Fruit fly (Drosophila melanogaster): Measurements from ENCODE around the gene Hira.

Hira gene

dm6 chrX:7700239-7700793 lies 21.6 kb upstream of the Hira start (continued):
- TF ChIP-seq CG32772 (GFP tag; IDR thresholded peaks at IDR 0.05) (peak; percentile 93), lilli (GFP tag; optimal IDR thresholded peaks at IDR 0.05) (peak; percentile 86), lmd (GFP tag; IDR thresholded peaks at IDR 0.05) (peak; percentile 96), unpg (GFP tag; optimal IDR thresholded peaks at IDR 0.05) (peak; percentile 92), tin (GFP tag; optimal IDR thresholded peaks at IDR 0.05) (peak; percentile 93), fd3F (GFP tag; optimal IDR thresholded peaks at IDR 0.05) (peak; percentile 88), mam (GFP tag; optimal IDR thresholded peaks at IDR 0.05) (peak; percentile 89), Hmr (GFP tag; optimal IDR thresholded peaks at IDR 0.05) (peak; percentile 85), CG18764 (GFP tag; optimal IDR thresholded peaks at IDR 0.05) (peak; percentile 84), CG18262 (tag; optimal IDR thresholded peaks at IDR 0.05) (peak; percentile 82), CG6813 (GFP tag; optimal IDR thresholded peaks at IDR 0.05) (peak; percentile 81), jumu (GFP tag; optimal IDR thresholded peaks at IDR 0.05) (peak; percentile 83), btn (GFP tag; optimal IDR thresholded peaks at IDR 0.05) (peak; percentile 87), Fer3 (tag; optimal IDR thresholded peaks at IDR 0.05) (peak; percentile 94), ken (GFP tag; IDR thresholded peaks at IDR 0.05) (peak; percentile 96), BtbVII (GFP tag; optimal IDR thresholded peaks at IDR 0.05) (peak; percentile 87), CG11723 (GFP tag; optimal IDR thresholded peaks at IDR 0.05) (peak; percentile 83), sens (GFP tag) (peak; percentile 94), CoRest (tag; optimal IDR thresholded peaks at IDR 0.05) (peak; percentile 92), CG17612 (GFP tag; IDR thresholded peaks at IDR 0.05) (peak; percentile 84), hb (GFP tag; IDR thresholded peaks at IDR 0.05; ENCODE audit: partially characterized antibody) (no peak), CG42726 (GFP tag; IDR thresholded peaks at IDR 0.05; ENCODE audit: partially characterized antibody) (no peak), al (GFP tag; IDR thresholded peaks at IDR 0.05) (peak; percentile 90), mld (GFP tag; IDR thresholded peaks at IDR 0.05; ENCODE audit: partially characterized antibody) (no peak), cas (GFP tag; IDR thresholded peaks at IDR 0.05) (peak; percentile 80), tap (tag; optimal IDR thresholded peaks at IDR 0.05) (peak; percentile 93), phol (tag; optimal IDR thresholded peaks at IDR 0.05) (peak; percentile 89), CG4328 (GFP tag; optimal IDR thresholded peaks at IDR 0.05) (peak; percentile 80), Usf (GFP tag; optimal IDR thresholded peaks at IDR 0.05) (peak; percentile 82), sug (tag; optimal IDR thresholded peaks at IDR 0.05) (peak; percentile 88), CG10321 (GFP tag; IDR thresholded peaks at IDR 0.05) (peak; percentile 76), CG11560 (tag; IDR thresholded peaks at IDR 0.05) (peak; percentile 81; the same call in 2 of the 3 replicates), CG10654 (GFP tag; optimal IDR thresholded peaks at IDR 0.05) (peak; percentile 95), CG33213 (GFP tag; optimal IDR thresholded peaks at IDR 0.05) (peak; percentile 70), wek (GFP tag; optimal IDR thresholded peaks at IDR 0.05) (peak; percentile 83), CG2678 (tag; optimal IDR thresholded peaks at IDR 0.05) (peak; percentile 90), CG2129 (GFP tag; IDR thresholded peaks at IDR 0.05; ENCODE audit: partially characterized antibody) (no peak), CG10543 (GFP tag; optimal IDR thresholded peaks at IDR 0.05) (peak; percentile 93), eyg (GFP tag; optimal IDR thresholded peaks at IDR 0.05) (peak; percentile 90), CG2712 (tag; optimal IDR thresholded peaks at IDR 0.05) (peak; percentile 87), CG10274 (GFP tag; optimal IDR thresholded peaks at IDR 0.05) (peak; percentile 84), Ptx1 (GFP tag; IDR thresholded peaks at IDR 0.05) (peak; percentile 96), CG34224 (GFP tag; IDR thresholded peaks at IDR 0.05; ENCODE audit: partially characterized antibody) (no peak), CG1603 (tag; optimal IDR thresholded peaks at IDR 0.05) (peak; percentile 97), CG17359 (tag; optimal IDR thresholded peaks at IDR 0.05) (peak; percentile 95), ssp (GFP tag; IDR thresholded peaks at IDR 0.05) (peak; percentile 84), dpn (GFP tag; optimal IDR thresholded peaks at IDR 0.05) (peak; percentile 83 to 97), Camta (GFP tag; optimal IDR thresholded peaks at IDR 0.05) (peak; percentile 76), Doc2 (GFP tag; IDR thresholded peaks at IDR 0.05) (peak; percentile 77), mirr (GFP tag; optimal IDR thresholded peaks at IDR 0.05) (peak; percentile 97)
